Worm (Caenorhabditis elegans): ENCODE measurements around the gene acs-2.

Gene acs-2

ce11 chrV:15563985-15564384 is 3.2 kb upstream of the acs-2 start:
- TF ChIP-seq flt-1 (GFP tag; IDR thresholded peaks at IDR 0.05): no peak
- no peak for TF ChIP-seq med-1 (GFP tag; optimal IDR thresholded peaks at IDR 0.05; ENCODE audit: insufficient read depth)
- no peak for TF ChIP-seq ztf-29 (GFP tag; IDR thresholded peaks at IDR 0.05)
- no peak for TF ChIP-seq klf-2 (GFP tag; conservative IDR thresholded peaks at IDR 0.05)

DNA sequence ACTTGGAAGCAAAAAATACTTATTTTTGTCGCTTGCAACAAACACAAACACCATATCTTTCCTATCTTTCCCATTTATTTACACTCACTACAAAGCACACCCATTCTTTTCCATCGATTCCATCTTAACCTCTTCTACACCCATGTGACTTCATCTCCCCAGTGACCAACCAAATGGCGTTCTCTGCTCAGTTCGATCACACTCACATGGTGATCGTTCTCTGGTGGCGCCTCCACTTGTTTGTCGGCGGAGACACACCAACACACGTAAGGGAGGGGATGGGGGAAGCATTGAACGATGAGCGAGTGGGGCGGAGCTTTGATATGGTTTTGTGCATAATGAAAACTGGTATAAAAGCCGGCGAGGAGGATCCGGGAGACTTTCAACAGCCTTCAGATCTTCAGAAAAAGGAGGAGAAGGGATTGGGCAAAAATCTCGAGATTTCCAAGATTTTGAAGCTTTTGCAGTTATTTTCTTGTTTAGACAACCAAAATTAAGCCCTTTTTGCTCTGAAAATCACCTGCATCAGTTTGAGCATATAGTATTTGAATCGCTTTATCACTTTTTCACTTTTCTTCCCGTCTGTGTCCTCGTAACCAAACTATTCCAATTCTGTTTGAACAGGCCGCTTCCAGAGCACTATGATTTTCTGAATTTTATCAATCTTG is 549 bp upstream of the acs-2 start:
- TF ChIP-seq cog-1 (tag; optimal IDR thresholded peaks at IDR 0.05) (no peak), ref-1 (GFP tag; conservative IDR thresholded peaks at IDR 0.05) (no peak), ztf-23 (GFP tag; IDR thresholded peaks at IDR 0.05) (no peak), ztf-29 (GFP tag; IDR thresholded peaks at IDR 0.05) (no peak), T22C8.4 (GFP tag; IDR thresholded peaks at IDR 0.05) (no peak), med-1 (GFP tag; optimal IDR thresholded peaks at IDR 0.05; ENCODE audit: insufficient read depth) (no peak), tab-1 (GFP tag; IDR thresholded peaks at IDR 0.05) (no peak), klf-2 (GFP tag; conservative IDR thresholded peaks at IDR 0.05) (no peak), flt-1 (GFP tag; IDR thresholded peaks at IDR 0.05) (no peak)

DNA sequence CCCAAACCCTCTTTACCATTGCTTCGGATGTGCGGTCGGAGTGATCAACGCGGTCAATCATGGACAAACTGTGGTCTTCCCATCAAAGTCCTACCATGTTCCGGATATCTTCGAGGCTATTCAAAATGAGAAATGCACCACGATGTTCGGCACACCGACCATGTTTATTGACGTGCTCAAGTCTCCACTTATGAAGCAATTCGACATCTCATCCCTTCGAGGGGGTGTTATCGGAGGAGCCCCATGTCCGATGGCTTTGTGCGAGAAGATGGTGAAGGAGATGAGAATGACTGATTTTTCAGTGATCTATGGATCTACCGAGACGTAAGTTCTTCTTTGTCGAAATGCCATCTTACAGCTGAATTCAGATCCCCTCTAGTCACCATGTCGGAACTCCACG is 1.2 kb downstream of the acs-2 start:
- TF ChIP-seq T22C8.4 (GFP tag; IDR thresholded peaks at IDR 0.05) (no peak), med-1 (GFP tag; optimal IDR thresholded peaks at IDR 0.05; ENCODE audit: insufficient read depth) (no peak), flt-1 (GFP tag; IDR thresholded peaks at IDR 0.05) (no peak), klf-2 (GFP tag; conservative IDR thresholded peaks at IDR 0.05) (no peak), cog-1 (tag; optimal IDR thresholded peaks at IDR 0.05) (no peak), tab-1 (GFP tag; IDR thresholded peaks at IDR 0.05) (no peak), ref-1 (GFP tag; conservative IDR thresholded peaks at IDR 0.05) (no peak), ztf-23 (GFP tag; IDR thresholded peaks at IDR 0.05) (no peak), ztf-29 (GFP tag; IDR thresholded peaks at IDR 0.05) (no peak)

- TF ChIP-seq med-1 (GFP tag; optimal IDR thresholded peaks at IDR 0.05; ENCODE audit: insufficient read depth) (no peak), cog-1 (tag; optimal IDR thresholded peaks at IDR 0.05) (no peak), ztf-29 (GFP tag; IDR thresholded peaks at IDR 0.05) (no peak), tab-1 (GFP tag; IDR thresholded peaks at IDR 0.05) (no peak)
Observed at ce11 chrV:15569702-15570430, 2.7 kb downstream of the acs-2 start, which contains the start of gene lsm-5. lsm-5 (plus strand) TSS chrV:15570380.

ce11 chrV:15571006-15571526 is 3.9 kb downstream of the acs-2 start, which contains the start of gene fbxa-95:
fbxa-95 (plus strand) TSS chrV:15571476.
- TF ChIP-seq T22C8.4 (GFP tag; IDR thresholded peaks at IDR 0.05) (no peak), tab-1 (GFP tag; IDR thresholded peaks at IDR 0.05) (no peak), ztf-23 (GFP tag; IDR thresholded peaks at IDR 0.05) (no peak), med-1 (GFP tag; optimal IDR thresholded peaks at IDR 0.05; ENCODE audit: insufficient read depth) (no peak), flt-1 (GFP tag; IDR thresholded peaks at IDR 0.05) (no peak), ztf-29 (GFP tag; IDR thresholded peaks at IDR 0.05) (no peak), cog-1 (tag; optimal IDR thresholded peaks at IDR 0.05) (no peak), klf-2 (GFP tag; conservative IDR thresholded peaks at IDR 0.05) (no peak)

DNA sequence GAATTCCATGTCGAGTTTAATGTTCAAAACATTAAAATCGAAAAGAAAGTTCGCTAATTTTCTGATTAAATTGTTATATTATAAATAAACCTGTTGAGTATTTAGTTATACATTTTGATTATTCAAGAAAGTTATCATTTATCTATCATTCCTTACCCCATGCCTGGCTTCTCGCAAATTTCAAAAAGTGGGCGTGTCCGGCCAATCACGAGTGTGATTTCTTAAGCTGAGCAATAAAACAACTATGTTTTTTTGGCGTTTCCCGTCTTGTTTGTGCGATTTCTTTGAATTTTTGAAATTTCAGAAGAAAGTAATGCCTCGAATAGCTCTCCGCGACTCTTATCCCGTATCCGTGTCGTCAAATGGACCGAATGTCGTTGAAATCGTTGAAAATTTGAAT is 5.4 kb downstream of the acs-2 start, which contains the start of gene fbxa-94:
Gene fbxa-94 (plus strand): TSS at position 301 of the 400 bp plus-strand sequence.
- TF ChIP-seq ztf-29 (GFP tag; IDR thresholded peaks at IDR 0.05) (no peak), klf-2 (GFP tag; conservative IDR thresholded peaks at IDR 0.05) (no peak), ref-1 (GFP tag; conservative IDR thresholded peaks at IDR 0.05) (no peak), tab-1 (GFP tag; IDR thresholded peaks at IDR 0.05) (no peak), T22C8.4 (GFP tag; IDR thresholded peaks at IDR 0.05) (no peak), flt-1 (GFP tag; IDR thresholded peaks at IDR 0.05) (no peak), cog-1 (tag; optimal IDR thresholded peaks at IDR 0.05) (no peak), ztf-23 (GFP tag; IDR thresholded peaks at IDR 0.05) (no peak), med-1 (GFP tag; optimal IDR thresholded peaks at IDR 0.05; ENCODE audit: insufficient read depth) (no peak)

ce11 chrV:15575305-15575704 is 8.1 kb downstream of the acs-2 start, which contains the start of gene mdt-28:
mdt-28 (minus strand) TSS chrV:15575405.
- no peak for TF ChIP-seq tab-1 (GFP tag; IDR thresholded peaks at IDR 0.05)
- no peak for TF ChIP-seq flt-1 (GFP tag; IDR thresholded peaks at IDR 0.05)
- TF ChIP-seq ref-1 (GFP tag; conservative IDR thresholded peaks at IDR 0.05): no peak

- TF ChIP-seq ref-1 (GFP tag; conservative IDR thresholded peaks at IDR 0.05): no peak
- no peak for TF ChIP-seq flt-1 (GFP tag; IDR thresholded peaks at IDR 0.05)
- TF ChIP-seq ztf-29 (GFP tag; IDR thresholded peaks at IDR 0.05): no peak
- TF ChIP-seq klf-2 (GFP tag; conservative IDR thresholded peaks at IDR 0.05): no peak
- no peak for TF ChIP-seq ztf-23 (GFP tag; IDR thresholded peaks at IDR 0.05)
- TF ChIP-seq cog-1 (tag; optimal IDR thresholded peaks at IDR 0.05): no peak
- TF ChIP-seq tab-1 (GFP tag; IDR thresholded peaks at IDR 0.05): no peak
- no peak for TF ChIP-seq T22C8.4 (GFP tag; IDR thresholded peaks at IDR 0.05)
- no peak for TF ChIP-seq med-1 (GFP tag; optimal IDR thresholded peaks at IDR 0.05; ENCODE audit: insufficient read depth)
Observed at ce11 chrV:15577395-15577896, 10.3 kb downstream of the acs-2 start, which contains the start of gene atx-3. atx-3 (minus strand) TSS chrV:15577445.

- no peak for TF ChIP-seq flt-1 (GFP tag; IDR thresholded peaks at IDR 0.05)
- no peak for TF ChIP-seq med-1 (GFP tag; optimal IDR thresholded peaks at IDR 0.05; ENCODE audit: insufficient read depth)
- TF ChIP-seq cog-1 (tag; optimal IDR thresholded peaks at IDR 0.05): no peak
- no peak for TF ChIP-seq ref-1 (GFP tag; conservative IDR thresholded peaks at IDR 0.05)
- TF ChIP-seq klf-2 (GFP tag; conservative IDR thresholded peaks at IDR 0.05): no peak
- TF ChIP-seq T22C8.4 (GFP tag; IDR thresholded peaks at IDR 0.05): no peak
- no peak for TF ChIP-seq ztf-29 (GFP tag; IDR thresholded peaks at IDR 0.05)
- TF ChIP-seq ztf-23 (GFP tag; IDR thresholded peaks at IDR 0.05): no peak
- TF ChIP-seq tab-1 (GFP tag; IDR thresholded peaks at IDR 0.05): no peak
Observed at ce11 chrV:15578386-15578785, 11.2 kb downstream of the acs-2 start, which contains the start of gene F28F8.9. F28F8.9 (minus strand) TSS chrV:15578673.
